Fruit fly (Drosophila melanogaster): ENCODE measurements around the gene CG15021.

CG15021 gene

dm6 chr3L:4399905-4400304 lies 36.6 kb upstream of the CG15021 start (continued):
- TF ChIP-seq grn (GFP tag; optimal IDR thresholded peaks at IDR 0.05) (no peak), Ptx1 (GFP tag; IDR thresholded peaks at IDR 0.05) (0 out of 2 replicates have a peak, but pooled peaks have one; percentile 28), CG14667 (GFP tag; IDR thresholded peaks at IDR 0.05) (no peak), lov (optimal IDR thresholded peaks at IDR 0.05) (no peak), lov (GFP tag; IDR thresholded peaks at IDR 0.05) (no peak), CG12769 (tag; optimal IDR thresholded peaks at IDR 0.05) (no peak), lbe (GFP tag; optimal IDR thresholded peaks at IDR 0.05) (no peak), p53 (GFP tag; optimal IDR thresholded peaks at IDR 0.05) (no peak), CG2678 (tag; optimal IDR thresholded peaks at IDR 0.05) (peak; percentile 27), CG2889 (GFP tag; IDR thresholded peaks at IDR 0.05) (no peak), sens-2 (GFP tag; IDR thresholded peaks at IDR 0.05) (no peak), Spps (tag; optimal IDR thresholded peaks at IDR 0.05) (no peak), ci (GFP tag; IDR thresholded peaks at IDR 0.05) (0 out of 3 replicates have a peak, but pooled peaks have one; percentile 36), CG12659 (GFP tag; optimal IDR thresholded peaks at IDR 0.05) (no peak), gro (GFP tag; optimal IDR thresholded peaks at IDR 0.05) (no peak), Ada2b (GFP tag; IDR thresholded peaks at IDR 0.05) (no peak), CG11085 (GFP tag; IDR thresholded peaks at IDR 0.05) (no peak), ems (GFP tag; optimal IDR thresholded peaks at IDR 0.05) (no peak), pfk (GFP tag; optimal IDR thresholded peaks at IDR 0.05) (no peak), Gug (GFP tag; IDR thresholded peaks at IDR 0.05) (no peak), sens (GFP tag) (peak; percentile 87), jumu (GFP tag; optimal IDR thresholded peaks at IDR 0.05) (no peak), Hmr (GFP tag; optimal IDR thresholded peaks at IDR 0.05) (no peak), bigmax (GFP tag; optimal IDR thresholded peaks at IDR 0.05) (no peak), Med (GFP tag) (no peak), sna (GFP tag; IDR thresholded peaks at IDR 0.05; ENCODE audit: partially characterized antibody) (no peak), CG13287 (GFP tag; IDR thresholded peaks at IDR 0.05; ENCODE audit: partially characterized antibody) (no peak), Sry-β (GFP tag; optimal IDR thresholded peaks at IDR 0.05) (no peak), CG14860 (GFP tag; IDR thresholded peaks at IDR 0.05; ENCODE audit: partially characterized antibody) (no peak), pum (GFP tag; optimal IDR thresholded peaks at IDR 0.05) (no peak), odd (GFP tag; optimal IDR thresholded peaks at IDR 0.05) (no peak), H15 (GFP tag; IDR thresholded peaks at IDR 0.05) (no peak), CG7271 (tag; optimal IDR thresholded peaks at IDR 0.05) (no peak), tgo (GFP tag; IDR thresholded peaks at IDR 0.05) (no peak), HmgD (GFP tag; optimal IDR thresholded peaks at IDR 0.05) (no peak), CG34224 (GFP tag; IDR thresholded peaks at IDR 0.05; ENCODE audit: partially characterized antibody) (no peak), CG4617 (GFP tag; optimal IDR thresholded peaks at IDR 0.05; ENCODE audit: borderline replicate concordance) (no peak), B-H1 (GFP tag; IDR thresholded peaks at IDR 0.05) (no peak), ranshi (GFP tag; IDR thresholded peaks at IDR 0.05) (no peak), klu (GFP tag; IDR thresholded peaks at IDR 0.05) (no peak), Side (GFP tag; optimal IDR thresholded peaks at IDR 0.05) (no peak), Nf-YC (tag; optimal IDR thresholded peaks at IDR 0.05) (no peak), Dll (GFP tag; IDR thresholded peaks at IDR 0.05; ENCODE audit: partially characterized antibody) (no peak), fu2 (GFP tag; optimal IDR thresholded peaks at IDR 0.05) (no peak), Sry-δ (GFP tag; optimal IDR thresholded peaks at IDR 0.05) (no peak), CG1647 (GFP tag; optimal IDR thresholded peaks at IDR 0.05) (no peak), CG1233 (GFP tag; optimal IDR thresholded peaks at IDR 0.05) (no peak), kni (GFP tag; optimal IDR thresholded peaks at IDR 0.05) (no peak), CG1602 (GFP tag; optimal IDR thresholded peaks at IDR 0.05) (no peak), Antp (GFP tag; optimal IDR thresholded peaks at IDR 0.05) (no peak), Drgx (GFP tag; IDR thresholded peaks at IDR 0.05) (no peak), CG12391 (tag; optimal IDR thresholded peaks at IDR 0.05) (peak; percentile 24), CHES-1-like (GFP tag; optimal IDR thresholded peaks at IDR 0.05) (no peak)
